Worm (Caenorhabditis elegans) whole organism, L3 larva: ENCODE measurements around the gene B0454.26.

ENCODE experiments used
- ceh-9 ChIP-seq: sonication (generic microtip); optimal IDR thresholded peaks from 2 replicates; lab custom pipeline; 2018; ENCODE audit warnings: missing biosample characterization, missing genetic modification characterization
- mdl-1 ChIP-seq: fragments of 150-350 bp; optimal IDR thresholded peaks from 2 replicates; lab custom pipeline; 2014; ENCODE audit warnings: missing biosample characterization, missing genetic modification characterization
- nhr-237 ChIP-seq: fragments of 150-350 bp; optimal IDR thresholded peaks from 2 replicates; lab custom pipeline; 2014; ENCODE audit warnings: missing biosample characterization, missing genetic modification characterization
- nhr-76 ChIP-seq: fragments of 150-350 bp; sonication (generic microtip); optimal IDR thresholded peaks from 5 replicates; lab custom pipeline; 2014; ENCODE audit warnings: missing biosample characterization, missing genetic modification characterization
- unc-62 ChIP-seq: fragments of 150-350 bp; sonication (generic microtip); optimal IDR thresholded peaks from 4 replicates; lab custom pipeline; 2014; ENCODE audit warnings: missing biosample characterization, missing genetic modification reagents, missing genetic modification characterization

DNA sequence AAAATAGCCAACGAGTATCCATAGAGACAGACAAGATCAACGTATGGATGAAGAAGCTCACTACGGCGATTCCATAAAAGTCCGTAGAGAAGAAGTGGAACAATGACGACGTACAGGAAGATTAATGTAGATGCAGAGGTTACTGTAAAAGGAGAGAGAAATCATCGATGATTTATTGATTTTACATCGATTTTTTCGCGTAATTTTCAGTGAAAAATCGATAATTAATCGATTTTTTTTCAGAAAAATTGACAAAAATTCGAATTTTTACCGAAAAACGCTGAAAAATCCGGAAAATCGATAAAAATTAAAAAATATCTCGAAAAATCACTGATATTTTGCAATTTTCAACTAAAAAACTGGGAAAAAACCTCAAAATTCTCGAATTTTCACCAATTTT lies 28.0 kb upstream of the B0454.26 start:
- TF ChIP-seq nhr-76 (tag; lab: Kevin White, UChicago) (no peak), ceh-9 (tag; lab: Kevin White, UChicago) (no peak), mdl-1 (no peak), unc-62 (no peak), nhr-237 (no peak)
